Worm (Caenorhabditis elegans) whole organism, L4 larva: Measurements from ENCODE around the gene srh-146.

ENCODE experiments used
- F26F4.8 ChIP-seq: fragments of 200-800 bp; sonication (Bioruptor generic); conservative IDR thresholded peaks from 2 replicates; pipeline ENCODE4 v1.3.6; 2022; ENCODE audit warnings: missing genetic modification characterization, missing compliant biosample characterization
- T20F7.1 ChIP-seq: fragments of 200-800 bp; sonication (Bioruptor generic); optimal IDR thresholded peaks from 2 replicates; lab custom pipeline; 2018; ENCODE audit warnings: mild to moderate bottlenecking, missing genetic modification characterization, missing compliant biosample characterization
- Y75B8A.6 ChIP-seq: fragments of 200-800 bp; sonication (Bioruptor generic); IDR thresholded peaks from 2 replicates; pipeline ENCODE4 v1.3.6; 2022; ENCODE audit warnings: missing genetic modification reagents, missing genetic modification characterization, missing compliant biosample characterization
- ZK546.5 ChIP-seq, 2 experiments: sonication (generic microtip); optimal IDR thresholded peaks; 2 replicates each; lab custom pipeline; 2017; ENCODE audit warnings: missing biosample characterization in 2 of 2, missing genetic modification characterization in 2 of 2
- arid-1 ChIP-seq: fragments of 200-800 bp; sonication (Bioruptor generic); conservative IDR thresholded peaks from 2 replicates; pipeline ENCODE4 v1.3.6; 2022; ENCODE audit warnings: missing genetic modification reagents, missing genetic modification characterization, missing compliant biosample characterization
- ceh-32 ChIP-seq: sonication (generic microtip); optimal IDR thresholded peaks from 2 replicates; lab custom pipeline; 2016; ENCODE audit warnings: mild to moderate bottlenecking, missing genetic modification characterization, missing compliant biosample characterization; ENCODE audit not compliant: poor library complexity
- cey-2 ChIP-seq: sonication (generic microtip); optimal IDR thresholded peaks from 3 replicates; lab custom pipeline; 2017; ENCODE audit warnings: missing genetic modification characterization, mild to moderate bottlenecking, missing compliant biosample characterization, antibody characterized with exemption, borderline replicate concordance; ENCODE audit not compliant: insufficient read depth
- ctbp-1 ChIP-seq: fragments of 200-800 bp; sonication (Bioruptor generic); IDR thresholded peaks from 2 replicates; pipeline ENCODE4 v1.3.6; 2022; ENCODE audit warnings: missing genetic modification reagents, missing genetic modification characterization, missing compliant biosample characterization
- daf-12 ChIP-seq: fragments of 150-350 bp; optimal IDR thresholded peaks from 2 replicates; lab custom pipeline; 2014; ENCODE audit warnings: missing biosample characterization, missing genetic modification reagents, missing genetic modification characterization
- daf-19 ChIP-seq: fragments of 200-800 bp; sonication (Bioruptor generic); conservative IDR thresholded peaks from 2 replicates; pipeline ENCODE4 v1.3.6; 2022; ENCODE audit warnings: missing genetic modification characterization, missing compliant biosample characterization
- daf-8 ChIP-seq: fragments of 200-800 bp; sonication (Bioruptor generic); IDR thresholded peaks from 2 replicates; pipeline ENCODE4 v1.3.6; 2022; ENCODE audit warnings: missing genetic modification characterization, missing compliant biosample characterization
- duxl-1 ChIP-seq: sonication (generic microtip); optimal IDR thresholded peaks from 2 replicates; lab custom pipeline; 2016; ENCODE audit warnings: mild to moderate bottlenecking, missing genetic modification characterization, moderate library complexity, missing compliant biosample characterization; ENCODE audit not compliant: poor library complexity
- fkh-10 ChIP-seq: fragments of 150-350 bp; optimal IDR thresholded peaks from 2 replicates; lab custom pipeline; 2014; ENCODE audit warnings: missing biosample characterization, missing genetic modification reagents, missing genetic modification characterization
- gei-8 ChIP-seq: fragments of 200-800 bp; sonication (Bioruptor generic); optimal IDR thresholded peaks from 2 replicates; lab custom pipeline; 2018; ENCODE audit warnings: mild to moderate bottlenecking, missing genetic modification characterization, missing compliant biosample characterization
- lim-7 ChIP-seq: fragments of 200-800 bp; sonication (Bioruptor generic); IDR thresholded peaks from 2 replicates; pipeline ENCODE4 v1.3.6; 2022; ENCODE audit warnings: missing genetic modification characterization, missing compliant biosample characterization
- lin-1 ChIP-seq: fragments of 200-800 bp; sonication (Bioruptor generic); IDR thresholded peaks from 2 replicates; pipeline ENCODE4 v1.3.6; 2022; ENCODE audit warnings: missing genetic modification reagents, missing genetic modification characterization, missing compliant biosample characterization
- lin-15B ChIP-seq: fragments of 150-350 bp; sonication (generic microtip); optimal IDR thresholded peaks from 3 replicates; lab custom pipeline; 2014; ENCODE audit warnings: missing biosample characterization, missing genetic modification characterization
- lin-38 ChIP-seq: fragments of 200-800 bp; sonication (Bioruptor generic); IDR thresholded peaks from 2 replicates; pipeline ENCODE4 v1.3.6; 2022; ENCODE audit warnings: missing genetic modification reagents, missing genetic modification characterization, missing compliant biosample characterization
- mep-1 ChIP-seq: fragments of 150-350 bp; sonication (generic microtip); optimal IDR thresholded peaks from 3 replicates; lab custom pipeline; 2014; ENCODE audit warnings: missing biosample characterization, missing genetic modification characterization
- nhr-10 ChIP-seq: fragments of 150-350 bp; optimal IDR thresholded peaks from 2 replicates; lab custom pipeline; 2014; ENCODE audit warnings: missing biosample characterization, missing genetic modification characterization
- nhr-102 ChIP-seq: sonication (generic microtip); optimal IDR thresholded peaks from 2 replicates; lab custom pipeline; 2016; ENCODE audit warnings: mild to moderate bottlenecking, missing genetic modification characterization, moderate library complexity, missing compliant biosample characterization
- nhr-11 ChIP-seq: fragments of 150-350 bp; optimal IDR thresholded peaks from 2 replicates; lab custom pipeline; 2014; ENCODE audit warnings: missing biosample characterization, missing genetic modification characterization
- nhr-237 ChIP-seq: sonication (generic microtip); optimal IDR thresholded peaks from 2 replicates; lab custom pipeline; 2017; ENCODE audit warnings: missing biosample characterization, missing genetic modification characterization
- php-3 ChIP-seq: fragments of 200-800 bp; sonication (Bioruptor generic); IDR thresholded peaks from 2 replicates; pipeline ENCODE4 v1.3.6; 2022; ENCODE audit warnings: missing genetic modification reagents, missing genetic modification characterization, missing compliant biosample characterization
- pqm-1 ChIP-seq: sonication (generic microtip); optimal IDR thresholded peaks from 2 replicates; lab custom pipeline; 2017; ENCODE audit warnings: missing biosample characterization, missing genetic modification characterization
- rbr-2 ChIP-seq: sonication (generic microtip); optimal IDR thresholded peaks from 2 replicates; lab custom pipeline; 2016; ENCODE audit warnings: missing genotype, missing genetic modification characterization, missing compliant biosample characterization
- saeg-2 ChIP-seq: fragments of 200-800 bp; sonication (Bioruptor generic); IDR thresholded peaks from 2 replicates; pipeline ENCODE4 v1.3.6; 2022; ENCODE audit warnings: missing genetic modification reagents, missing genetic modification characterization, missing compliant biosample characterization
- sdz-12 ChIP-seq: fragments of 200-800 bp; sonication (Bioruptor generic); optimal IDR thresholded peaks from 2 replicates; lab custom pipeline; 2018; ENCODE audit warnings: mild to moderate bottlenecking, missing genetic modification characterization, missing compliant biosample characterization
- spr-3 ChIP-seq: fragments of 200-800 bp; sonication (Bioruptor generic); optimal IDR thresholded peaks from 2 replicates; lab custom pipeline; 2018; ENCODE audit warnings: mild to moderate bottlenecking, missing genetic modification characterization, missing compliant biosample characterization
- unc-39 ChIP-seq: sonication (generic microtip); optimal IDR thresholded peaks from 2 replicates; lab custom pipeline; 2017; ENCODE audit warnings: missing biosample characterization, missing genetic modification characterization
- zag-1 ChIP-seq: fragments of 150-350 bp; optimal IDR thresholded peaks from 2 replicates; lab custom pipeline; 2014; ENCODE audit warnings: missing biosample characterization, missing genetic modification characterization
- zfp-3 ChIP-seq: fragments of 200-800 bp; sonication (Bioruptor generic); conservative IDR thresholded peaks from 2 replicates; pipeline ENCODE4 v1.3.6; 2022; ENCODE audit warnings: missing genetic modification reagents, missing genetic modification characterization, missing compliant biosample characterization

Gene srh-146

ce11 chrV:2913948-2914347, at the start of gene srh-146:
Gene srh-146, plus strand, starts transcription at chrV:2914248.
- TF ChIP-seq spr-3 = no peak
- TF ChIP-seq ctbp-1 (GFP tag; lab: Robert Waterston, UW) = no peak
- TF ChIP-seq lin-38 (GFP tag; lab: Robert Waterston, UW) = no peak
- no peak for TF ChIP-seq sdz-12 (GFP tag; lab: Kevin White, UChicago)
- no peak for TF ChIP-seq zfp-3
- TF ChIP-seq fkh-10 (GFP tag; lab: Kevin White, UChicago) = no peak
- no peak for TF ChIP-seq nhr-10

ce11 chrV:2864899-2865298, 49.1 kb upstream of the srh-146 start, which contains the start of gene srh-240:
Gene srh-240, plus strand, starts transcription at chrV:2865199.
- TF ChIP-seq zag-1 (no peak), php-3 (no peak), cey-2 (tag; lab: Kevin White, UChicago) (no peak), nhr-237 (tag; lab: Kevin White, UChicago) (no peak), ceh-32 (tag; lab: Kevin White, UChicago) (no peak), mep-1 (no peak), unc-39 (tag; lab: Kevin White, UChicago) (no peak), daf-19 (no peak), lin-1 (no peak), duxl-1 (tag; lab: Kevin White, UChicago) (no peak), lin-38 (GFP tag; lab: Robert Waterston, UW) (no peak), arid-1 (GFP tag; lab: Robert Waterston, UW) (no peak)

- TF ChIP-seq F26F4.8 (no peak), pqm-1 (tag; lab: Kevin White, UChicago) (no peak), daf-12 (no peak), lin-15B (tag; lab: Kevin White, UChicago) (no peak), daf-8 (GFP tag; lab: Robert Waterston, UW) (no peak), sdz-12 (GFP tag; lab: Kevin White, UChicago) (no peak), ZK546.5 (tag; optimal IDR thresholded peaks at IDR 0.05; lab: Kevin White, UChicago) (no peak), nhr-237 (tag; lab: Kevin White, UChicago) (no peak), gei-8 (no peak), T20F7.1 (GFP tag; lab: Kevin White, UChicago) (no peak)
These were observed 44.5 kb upstream of the srh-146 start, which contains the start of gene srh-241 for ce11 chrV:2869503-2869902. Gene srh-241, minus strand, starts transcription at chrV:2869603.

- TF ChIP-seq rbr-2 = no peak
- no peak for TF ChIP-seq lim-7 (GFP tag; lab: Robert Waterston, UW)
- TF ChIP-seq arid-1 (GFP tag; lab: Robert Waterston, UW) = no peak
- TF ChIP-seq Y75B8A.6 (GFP tag; lab: Robert Waterston, UW) = no peak
- no peak for TF ChIP-seq unc-39 (tag; lab: Kevin White, UChicago)
- TF ChIP-seq spr-3 = no peak
- no peak for TF ChIP-seq lin-38 (GFP tag; lab: Robert Waterston, UW)
- TF ChIP-seq saeg-2 (GFP tag; lab: Robert Waterston, UW) = no peak
- no peak for TF ChIP-seq cey-2 (tag; lab: Kevin White, UChicago)
- no peak for TF ChIP-seq nhr-237 (tag; lab: Kevin White, UChicago)
- no peak for TF ChIP-seq T20F7.1 (GFP tag; lab: Kevin White, UChicago)
- TF ChIP-seq nhr-102 (tag; lab: Kevin White, UChicago) = no peak
- no peak for TF ChIP-seq nhr-10
- TF ChIP-seq F26F4.8 = no peak
- no peak for TF ChIP-seq nhr-11
- no peak for TF ChIP-seq zfp-3
These were observed 43.9 kb upstream of the srh-146 start, which contains the start of gene srh-243 for ce11 chrV:2870127-2870526. Gene srh-243, plus strand, starts transcription at chrV:2870427.
